Worm (Caenorhabditis elegans): ENCODE data around the gene C18A11.4.

Gene C18A11.4

DNA sequence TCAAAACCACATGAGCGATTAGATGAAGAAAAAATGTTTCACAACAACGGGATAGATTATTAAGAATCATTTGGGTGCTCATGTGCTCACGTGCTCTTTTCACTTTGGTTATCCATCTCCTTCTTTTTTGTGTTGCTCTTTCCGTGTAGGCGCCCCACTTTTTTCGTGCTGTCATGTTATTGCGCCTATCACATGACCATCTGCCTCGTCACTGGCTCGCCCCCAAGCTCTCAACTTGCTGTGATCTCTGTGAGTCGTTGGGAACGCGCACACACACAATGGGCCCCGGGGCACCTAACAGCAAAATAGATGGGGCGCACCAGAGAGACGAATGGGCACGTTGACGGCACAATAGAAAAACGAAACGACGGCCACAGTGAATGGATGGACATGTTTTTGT lies 23.7 kb upstream of the C18A11.4 start:
- TF ChIP-seq skn-1 (tag; optimal IDR thresholded peaks at IDR 0.05) = no peak
- no peak for TF ChIP-seq cey-2 (tag; optimal IDR thresholded peaks at IDR 0.05; ENCODE audit: borderline replicate concordance, insufficient read depth)
- no peak for TF ChIP-seq daf-19 (GFP tag; conservative IDR thresholded peaks at IDR 0.05)
- no peak for TF ChIP-seq nhr-237 (tag; optimal IDR thresholded peaks at IDR 0.05)
- TF ChIP-seq mxl-2 (GFP tag; conservative IDR thresholded peaks at IDR 0.05) = no peak
- TF ChIP-seq ceh-28 (tag; optimal IDR thresholded peaks at IDR 0.05) = peak; percentile 44
- no peak for TF ChIP-seq R02D3.7 (tag; optimal IDR thresholded peaks at IDR 0.05)
- TF ChIP-seq Y75B8A.6 (GFP tag; IDR thresholded peaks at IDR 0.05) = no peak
- TF ChIP-seq Y105C5A.15 (GFP tag; IDR thresholded peaks at IDR 0.05) = no peak
- peak; percentile 29 for TF ChIP-seq gei-8 (GFP tag; optimal IDR thresholded peaks at IDR 0.05)
- TF ChIP-seq tag-97 (GFP tag; IDR thresholded peaks at IDR 0.05) = no peak
- no peak for TF ChIP-seq ZK546.5 (tag; optimal IDR thresholded peaks at IDR 0.05)
- TF ChIP-seq jun-1 (tag; optimal IDR thresholded peaks at IDR 0.05) = no peak
- TF ChIP-seq mxl-3 (GFP tag; optimal IDR thresholded peaks at IDR 0.05) = peak; percentile 21
- TF ChIP-seq rbr-2 (tag; optimal IDR thresholded peaks at IDR 0.05) = peak; percentile 86
- no peak for TF ChIP-seq zip-11 (GFP tag; IDR thresholded peaks at IDR 0.05)
- TF ChIP-seq dve-1 (tag; optimal IDR thresholded peaks at IDR 0.05; ENCODE audit: insufficient read depth) = peak; percentile 74
- TF ChIP-seq ceh-32 (tag; optimal IDR thresholded peaks at IDR 0.05; ENCODE audit: poor library complexity) = no peak
- TF ChIP-seq aly-2 (tag; optimal IDR thresholded peaks at IDR 0.05) = no peak
- TF ChIP-seq lsy-2 (tag; optimal IDR thresholded peaks at IDR 0.05) = peak; percentile 62 to 89
- no peak for TF ChIP-seq ceh-82 (tag; optimal IDR thresholded peaks at IDR 0.05)
- TF ChIP-seq lin-15B (tag; optimal IDR thresholded peaks at IDR 0.05) = no peak
- TF ChIP-seq pqm-1 (tag; optimal IDR thresholded peaks at IDR 0.05) = no peak
- peak; percentile 81 for TF ChIP-seq hmg-1.1 (GFP tag; IDR thresholded peaks at IDR 0.05)
- no peak for TF ChIP-seq lim-7 (GFP tag; IDR thresholded peaks at IDR 0.05)
- TF ChIP-seq zip-2 (tag; optimal IDR thresholded peaks at IDR 0.05) = no peak
- no peak for TF ChIP-seq nhr-10 (tag; optimal IDR thresholded peaks at IDR 0.05)
- no peak for TF ChIP-seq egl-27 (tag; optimal IDR thresholded peaks at IDR 0.05)
- no peak for TF ChIP-seq duxl-1 (tag; optimal IDR thresholded peaks at IDR 0.05; ENCODE audit: poor library complexity)
- 0 out of 2 replicates have a peak, but pooled peaks have one; percentile 17 for TF ChIP-seq madf-9 (GFP tag; conservative IDR thresholded peaks at IDR 0.05)
- TF ChIP-seq snpc-1.2 (GFP tag; IDR thresholded peaks at IDR 0.05) = peak; percentile 46; the same call in 1 of the 2 replicates
- TF ChIP-seq nhr-25 (tag; optimal IDR thresholded peaks at IDR 0.05; ENCODE audit: borderline replicate concordance, insufficient read depth) = no peak
- no peak for TF ChIP-seq nhr-77 (tag; optimal IDR thresholded peaks at IDR 0.05)
- TF ChIP-seq zfp-3 (GFP tag; conservative IDR thresholded peaks at IDR 0.05) = no peak; the same call in 1 of the 2 replicates
- TF ChIP-seq php-3 (GFP tag; IDR thresholded peaks at IDR 0.05) = no peak
- no peak for TF ChIP-seq Y5F2A.4 (GFP tag; optimal IDR thresholded peaks at IDR 0.05)
- peak; percentile 62 for TF ChIP-seq set-16 (GFP tag; IDR thresholded peaks at IDR 0.05)
- no peak for TF ChIP-seq dmd-9 (GFP tag; IDR thresholded peaks at IDR 0.05)
- no peak for TF ChIP-seq nhr-76 (tag; optimal IDR thresholded peaks at IDR 0.05)
- no peak for TF ChIP-seq lin-29 (GFP tag; IDR thresholded peaks at IDR 0.05)
- TF ChIP-seq daf-16 (GFP tag; optimal IDR thresholded peaks at IDR 0.05) = peak in 1 of 2 experiments; percentile 89
- no peak for TF ChIP-seq daf-16 (tag; optimal IDR thresholded peaks at IDR 0.05)
- no peak for TF ChIP-seq zfp-2 (tag; optimal IDR thresholded peaks at IDR 0.05)
- no peak; the same call in 1 of the 2 replicates for TF ChIP-seq arid-1 (GFP tag; conservative IDR thresholded peaks at IDR 0.05)
- no peak for TF ChIP-seq spr-1 (tag; optimal IDR thresholded peaks at IDR 0.05)
- TF ChIP-seq ctbp-1 (GFP tag; IDR thresholded peaks at IDR 0.05) = peak; percentile 95
- TF ChIP-seq mep-1 (tag; optimal IDR thresholded peaks at IDR 0.05) = peak; percentile 88
- peak; percentile 62 for TF ChIP-seq ama-1 (optimal IDR thresholded peaks at IDR 0.05)
- no peak for TF ChIP-seq madf-5 (GFP tag; IDR thresholded peaks at IDR 0.05)
- TF ChIP-seq lir-3 (tag; optimal IDR thresholded peaks at IDR 0.05) = no peak
- no peak for TF ChIP-seq nhr-42 (GFP tag; IDR thresholded peaks at IDR 0.05)

Data from whole organism, L4 larva.